Fruit fly (Drosophila melanogaster) whole organism, larva: ENCODE measurements around the gene mag.

ENCODE experiments used
- noc ChIP-seq: fragments of 200-800 bp; sonication (Bioruptor generic); optimal IDR thresholded peaks from 3 replicates; lab custom pipeline; 2019; ENCODE audit warnings: missing biosample characterization, mild to moderate bottlenecking, missing genetic modification characterization, moderate library complexity

The mag gene

DNA sequence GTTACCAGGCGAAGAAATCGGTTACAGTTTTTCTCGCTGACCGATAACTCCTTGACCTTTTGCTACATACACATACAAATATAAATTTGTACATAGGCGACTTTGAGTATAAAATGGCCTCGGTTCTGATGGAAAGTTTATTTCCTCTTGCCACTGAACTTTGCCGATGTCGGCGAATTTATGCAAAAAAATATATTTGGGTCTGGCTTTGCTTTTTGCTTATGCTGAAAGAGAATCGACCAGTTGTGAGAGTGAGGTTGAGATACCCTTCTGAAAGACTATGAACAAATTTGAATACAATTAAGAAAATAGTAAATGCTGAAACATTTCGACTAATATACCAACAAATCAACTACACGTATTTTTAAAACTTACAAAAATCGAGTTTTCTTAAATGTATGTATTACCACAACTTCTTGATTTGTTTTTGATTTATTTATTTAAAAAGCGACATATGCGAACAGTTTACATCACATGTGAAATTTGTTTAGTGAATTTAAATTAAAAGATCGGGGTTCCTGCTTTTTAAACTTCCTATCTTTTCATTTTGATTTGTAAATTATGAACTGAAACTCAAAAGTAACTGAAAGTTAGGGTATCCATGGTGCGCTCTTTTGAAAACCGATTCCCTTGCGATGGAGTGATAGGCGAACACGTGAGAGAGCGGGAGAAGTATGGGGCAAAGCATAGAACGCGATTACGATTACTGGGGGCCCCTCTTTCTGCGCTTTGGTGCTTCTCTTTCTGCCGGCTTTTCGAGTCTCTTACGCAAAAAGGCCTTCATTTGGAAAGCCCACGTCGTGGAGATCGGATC lies 48.8 kb downstream of the mag start:
- TF ChIP-seq noc: peak; percentile 94

DNA sequence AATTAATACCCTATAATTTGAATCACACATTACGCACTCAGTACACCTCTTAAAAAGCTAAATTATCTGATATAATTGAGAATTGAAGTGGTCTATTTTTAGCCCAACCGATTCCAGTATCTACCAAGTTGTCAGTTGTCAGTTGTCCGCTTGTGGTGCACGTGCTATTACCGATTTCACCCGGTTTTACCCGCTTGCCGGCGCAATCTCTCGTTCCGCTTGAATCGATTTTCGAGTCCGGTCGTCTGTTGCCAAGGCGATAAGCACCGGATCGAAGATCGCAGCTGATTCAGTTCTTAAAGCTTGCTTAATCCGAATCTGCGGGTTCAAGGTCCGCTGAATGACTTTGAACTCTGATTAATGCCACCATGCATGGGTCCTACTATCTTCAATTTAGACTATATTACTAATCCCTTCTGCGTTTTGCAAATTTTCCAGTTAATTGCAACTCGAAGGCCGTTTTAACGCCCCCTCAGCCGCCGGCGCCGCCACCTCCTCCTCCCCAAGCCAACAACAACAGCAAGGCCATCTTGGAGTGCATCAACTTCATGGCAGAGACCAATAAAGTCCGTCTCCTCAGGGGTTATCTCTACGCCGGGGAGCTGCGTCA lies 51.1 kb downstream of the mag start:
- TF ChIP-seq noc: peak; percentile 17
